Fruit fly (Drosophila melanogaster) whole organism, prepupa: ENCODE measurements around the gene CHES-1-like.

Source experiments
- Blimp-1 ChIP-seq: fragments of 200-800 bp; sonication (Bioruptor generic); optimal IDR thresholded peaks from 3 replicates; lab custom pipeline; 2017; ENCODE audit warnings: missing biosample characterization, missing genetic modification characterization, mild to moderate bottlenecking, moderate library complexity, missing genetic modification reagents
- CG10631 ChIP-seq: fragments of 200-800 bp; sonication (Bioruptor generic); optimal IDR thresholded peaks from 2 replicates; lab custom pipeline; 2016; ENCODE audit warnings: missing biosample characterization, missing genetic modification characterization
- CG10669 ChIP-seq: fragments of 200-800 bp; sonication (Bioruptor generic); optimal IDR thresholded peaks from 3 replicates; lab custom pipeline; 2018; ENCODE audit warnings: missing biosample characterization, mild to moderate bottlenecking, missing genetic modification characterization, moderate library complexity
- CG11294 ChIP-seq: fragments of 200-800 bp; sonication (Bioruptor generic); IDR thresholded peaks from 2 replicates; pipeline ENCODE4 v1.3.6; 2022; ENCODE audit warnings: missing biosample characterization, missing genetic modification characterization
- CG11902 ChIP-seq: fragments of 200-800 bp; sonication (Bioruptor generic); optimal IDR thresholded peaks from 3 replicates; lab custom pipeline; 2016; ENCODE audit warnings: missing biosample characterization, missing genetic modification characterization
- CG15336 ChIP-seq: fragments of 200-800 bp; sonication (Bioruptor generic); IDR thresholded peaks from 2 replicates; pipeline ENCODE4 v1.3.6; 2022; ENCODE audit warnings: missing biosample characterization, missing genetic modification characterization
- CG1621 ChIP-seq: fragments of 200-800 bp; sonication (Bioruptor generic); optimal IDR thresholded peaks from 3 replicates; lab custom pipeline; 2018; ENCODE audit warnings: missing biosample characterization, mild to moderate bottlenecking, missing genetic modification characterization
- CG3032 ChIP-seq: fragments of 200-800 bp; optimal IDR thresholded peaks from 2 replicates; lab custom pipeline; 2019; ENCODE audit warnings: missing biosample characterization, mild to moderate bottlenecking, missing genetic modification characterization, moderate library complexity
- CG31627 ChIP-seq: fragments of 200-800 bp; sonication (Bioruptor generic); optimal IDR thresholded peaks from 3 replicates; lab custom pipeline; 2016; ENCODE audit warnings: missing biosample characterization, missing genetic modification characterization
- CG32006 ChIP-seq: fragments of 200-800 bp; sonication (Bioruptor generic); optimal IDR thresholded peaks from 3 replicates; lab custom pipeline; 2017; ENCODE audit warnings: missing biosample characterization, mild to moderate bottlenecking, missing genetic modification characterization
- CG34406 ChIP-seq: fragments of 200-800 bp; sonication (Bioruptor generic); optimal IDR thresholded peaks from 3 replicates; lab custom pipeline; 2016; ENCODE audit warnings: missing biosample characterization, missing genetic modification characterization
- CG3919 ChIP-seq: fragments of 200-800 bp; sonication (Bioruptor generic); optimal IDR thresholded peaks from 3 replicates; lab custom pipeline; 2016; ENCODE audit warnings: missing biosample characterization, missing genetic modification characterization
- CG4318 ChIP-seq: fragments of 200-800 bp; sonication (Bioruptor generic); optimal IDR thresholded peaks from 3 replicates; lab custom pipeline; 2017; ENCODE audit warnings: missing biosample characterization, mild to moderate bottlenecking, missing genetic modification characterization
- CG6163 ChIP-seq: fragments of 200-800 bp; sonication (Bioruptor generic); IDR thresholded peaks from 3 replicates; pipeline ENCODE4 v1.3.6; 2022; ENCODE audit warnings: missing biosample characterization, missing genetic modification characterization
- CG6276 ChIP-seq: fragments of 200-800 bp; sonication (Bioruptor generic); optimal IDR thresholded peaks from 2 replicates; lab custom pipeline; 2017; ENCODE audit warnings: missing biosample characterization, mild to moderate bottlenecking, missing genetic modification characterization
- CG6792 ChIP-seq: fragments of 200-800 bp; sonication (Bioruptor generic); optimal IDR thresholded peaks from 3 replicates; lab custom pipeline; 2016; ENCODE audit warnings: missing biosample characterization, missing genetic modification characterization
- CG6808 ChIP-seq: fragments of 200-800 bp; sonication (Bioruptor generic); optimal IDR thresholded peaks from 3 replicates; lab custom pipeline; 2017; ENCODE audit warnings: missing biosample characterization, missing genetic modification characterization, mild to moderate bottlenecking, moderate library complexity, missing genetic modification reagents
- CG6854 ChIP-seq: fragments of 200-800 bp; sonication (Bioruptor generic); optimal IDR thresholded peaks from 2 replicates; lab custom pipeline; 2017; ENCODE audit warnings: missing biosample characterization, mild to moderate bottlenecking, missing genetic modification characterization
- CG7368 ChIP-seq: fragments of 200-800 bp; sonication (Bioruptor generic); optimal IDR thresholded peaks from 3 replicates; lab custom pipeline; 2016; ENCODE audit warnings: missing biosample characterization, missing genetic modification characterization
- CG8119 ChIP-seq: fragments of 200-800 bp; sonication (Bioruptor generic); IDR thresholded peaks from 3 replicates; pipeline ENCODE4 v1.3.6; 2022; ENCODE audit warnings: missing biosample characterization, missing genetic modification characterization
- CG9139 ChIP-seq: fragments of 200-800 bp; sonication (Bioruptor generic); optimal IDR thresholded peaks from 3 replicates; lab custom pipeline; 2017; ENCODE audit warnings: missing biosample characterization, mild to moderate bottlenecking, missing genetic modification characterization
- Eip93F ChIP-seq: fragments of 200-800 bp; sonication (Bioruptor generic); optimal IDR thresholded peaks from 2 replicates; lab custom pipeline; 2016; ENCODE audit warnings: missing biosample characterization, mild to moderate bottlenecking, missing genetic modification characterization
- Ets96B ChIP-seq: fragments of 200-800 bp; optimal IDR thresholded peaks from 2 replicates; lab custom pipeline; 2019; ENCODE audit warnings: missing biosample characterization, mild to moderate bottlenecking, missing genetic modification characterization, moderate library complexity
- Lpt ChIP-seq: fragments of 200-800 bp; sonication (Bioruptor generic); optimal IDR thresholded peaks from 3 replicates; lab custom pipeline; 2016; ENCODE audit warnings: missing biosample characterization, missing genetic modification characterization
- Met ChIP-seq: fragments of 200-800 bp; sonication (Bioruptor generic); optimal IDR thresholded peaks from 3 replicates; lab custom pipeline; 2016; ENCODE audit warnings: missing biosample characterization, missing genetic modification characterization
- OdsH ChIP-seq: fragments of 200-800 bp; sonication (Bioruptor generic); optimal IDR thresholded peaks from 3 replicates; lab custom pipeline; 2016; ENCODE audit warnings: missing biosample characterization, missing genetic modification characterization
- Sox102F ChIP-seq: fragments of 200-800 bp; sonication (Bioruptor generic); optimal IDR thresholded peaks from 2 replicates; lab custom pipeline; 2016; ENCODE audit warnings: missing biosample characterization, mild to moderate bottlenecking, missing genetic modification characterization
- Sox14 ChIP-seq: fragments of 200-800 bp; sonication (Bioruptor generic); optimal IDR thresholded peaks from 3 replicates; lab custom pipeline; 2016; ENCODE audit warnings: missing biosample characterization, missing genetic modification characterization
- Sox15 ChIP-seq: fragments of 200-800 bp; sonication (Bioruptor generic); optimal IDR thresholded peaks from 3 replicates; lab custom pipeline; 2016; ENCODE audit warnings: missing biosample characterization, missing genetic modification characterization
- achi ChIP-seq: fragments of 200-800 bp; sonication (Bioruptor generic); optimal IDR thresholded peaks from 3 replicates; lab custom pipeline; 2016; ENCODE audit warnings: missing biosample characterization, missing genetic modification characterization
- acj6 ChIP-seq: fragments of 200-800 bp; sonication (Bioruptor generic); optimal IDR thresholded peaks from 3 replicates; lab custom pipeline; 2016; ENCODE audit warnings: missing biosample characterization, missing genetic modification characterization
- cyc ChIP-seq: fragments of 200-800 bp; sonication (Bioruptor generic); optimal IDR thresholded peaks from 3 replicates; lab custom pipeline; 2016; ENCODE audit warnings: missing biosample characterization, missing genetic modification characterization
- dac ChIP-seq: fragments of 200-800 bp; sonication (Bioruptor generic); optimal IDR thresholded peaks from 2 replicates; lab custom pipeline; 2017; ENCODE audit warnings: missing biosample characterization, mild to moderate bottlenecking, missing genetic modification characterization
- dsx ChIP-seq: fragments of 200-800 bp; optimal IDR thresholded peaks from 3 replicates; lab custom pipeline; 2019; ENCODE audit warnings: missing biosample characterization, mild to moderate bottlenecking, missing genetic modification characterization, moderate library complexity; ENCODE audit not compliant: poor library complexity, severe bottlenecking
- eg ChIP-seq: fragments of 200-800 bp; sonication (Bioruptor generic); IDR thresholded peaks from 3 replicates; pipeline ENCODE4 v1.3.6; 2022; ENCODE audit warnings: missing biosample characterization, missing genetic modification characterization
- esn ChIP-seq: fragments of 200-800 bp; sonication (Bioruptor generic); optimal IDR thresholded peaks from 2 replicates; lab custom pipeline; 2016; ENCODE audit warnings: missing biosample characterization, mild to moderate bottlenecking, missing genetic modification characterization, moderate library complexity
- fd59A ChIP-seq: fragments of 200-800 bp; sonication (Bioruptor generic); optimal IDR thresholded peaks from 2 replicates; lab custom pipeline; 2017; ENCODE audit warnings: missing biosample characterization, mild to moderate bottlenecking, missing genetic modification characterization, missing genetic modification reagents
- fd85E ChIP-seq: fragments of 200-800 bp; sonication (Bioruptor generic); optimal IDR thresholded peaks from 3 replicates; lab custom pipeline; 2016; ENCODE audit warnings: missing biosample characterization, missing genetic modification characterization
- fkh ChIP-seq: fragments of 200-800 bp; sonication (Bioruptor generic); optimal IDR thresholded peaks from 3 replicates; lab custom pipeline; 2017; ENCODE audit warnings: missing biosample characterization, mild to moderate bottlenecking, missing genetic modification characterization, moderate library complexity
- lz ChIP-seq: fragments of 200-800 bp; sonication (Bioruptor generic); optimal IDR thresholded peaks from 3 replicates; lab custom pipeline; 2016; ENCODE audit warnings: missing biosample characterization, missing genetic modification characterization
- net ChIP-seq: fragments of 200-800 bp; sonication (Bioruptor generic); optimal IDR thresholded peaks from 3 replicates; lab custom pipeline; 2016; ENCODE audit warnings: missing biosample characterization, missing genetic modification characterization
- salr ChIP-seq, 2 experiments: fragments of 200-800 bp; sonication (Bioruptor generic); optimal IDR thresholded peaks; 3 replicates each; lab custom pipeline; 2016 to 2018; ENCODE audit warnings: missing biosample characterization in 2 of 2, missing genetic modification characterization in 2 of 2, mild to moderate bottlenecking in 1 of 2
- spab ChIP-seq: fragments of 200-800 bp; sonication (Bioruptor generic); optimal IDR thresholded peaks from 2 replicates; lab custom pipeline; 2017; ENCODE audit warnings: missing biosample characterization, mild to moderate bottlenecking, missing genetic modification characterization, missing genetic modification reagents
- ss ChIP-seq, 2 experiments: fragments of 200-800 bp; sonication (Bioruptor generic); optimal IDR thresholded peaks; 2 replicates in 1 of 2; 3 replicates in 1 of 2; lab custom pipeline; 2017 to 2018; ENCODE audit warnings: mild to moderate bottlenecking in 2 of 2, missing biosample characterization in 2 of 2, missing genetic modification characterization in 2 of 2, moderate library complexity in 1 of 2
- svp ChIP-seq: fragments of 200-800 bp; sonication (Bioruptor generic); peaks from one replicate; lab custom pipeline; 2016; ENCODE audit warnings: missing biosample characterization, missing genetic modification characterization
- topi ChIP-seq: fragments of 200-800 bp; sonication (Bioruptor generic); optimal IDR thresholded peaks from 3 replicates; lab custom pipeline; 2016; ENCODE audit warnings: missing biosample characterization, missing genetic modification characterization
- vri ChIP-seq: fragments of 200-800 bp; sonication (Bioruptor generic); optimal IDR thresholded peaks from 3 replicates; lab custom pipeline; 2016; ENCODE audit warnings: missing biosample characterization, mild to moderate bottlenecking, missing genetic modification characterization

Gene CHES-1-like

dm6 chrX:7692740-7693064 lies 16.5 kb downstream of the CHES-1-like start (continued):
- TF ChIP-seq dac (GFP tag; lab: Kevin White, UChicago) (peak; percentile 41), Lpt (GFP tag; lab: Kevin White, UChicago) (peak; percentile 27), CG34406 (GFP tag; lab: Kevin White, UChicago) (peak; percentile 33), lz (GFP tag; lab: Kevin White, UChicago) (peak; percentile 81), CG6808 (GFP tag; lab: Kevin White, UChicago) (no peak), eg (GFP tag; lab: Robert Waterston, UW) (peak; percentile 87), fkh (no peak)

- TF ChIP-seq CG6276 (GFP tag; lab: Kevin White, UChicago), result peak; percentile 95
- TF ChIP-seq CG31627 (GFP tag; lab: Kevin White, UChicago), result peak; percentile 82
- TF ChIP-seq vri (GFP tag; lab: Kevin White, UChicago), result peak; percentile 89
- peak; percentile 93 for TF ChIP-seq CG9139 (GFP tag; lab: Kevin White, UChicago)
- peak; percentile 90 for TF ChIP-seq CG6792 (GFP tag; lab: Kevin White, UChicago)
- TF ChIP-seq lz (GFP tag; lab: Kevin White, UChicago), result peak; percentile 86
- TF ChIP-seq Eip93F (GFP tag; lab: Kevin White, UChicago), result peak; percentile 58
- peak; percentile 92 for TF ChIP-seq esn (GFP tag; lab: Kevin White, UChicago)
- TF ChIP-seq Sox15 (GFP tag; lab: Kevin White, UChicago), result peak; percentile 70
- TF ChIP-seq fd59A (GFP tag; lab: Kevin White, UChicago), result peak; percentile 61
- peak; percentile 62 to 82 for TF ChIP-seq salr (GFP tag; optimal IDR thresholded peaks at IDR 0.05; lab: Kevin White, UChicago)
- TF ChIP-seq CG3032 (tag; lab: Kevin White, UChicago), result peak; percentile 85
- peak; percentile 65 for TF ChIP-seq CG7368 (GFP tag; lab: Kevin White, UChicago)
- peak; percentile 83 for TF ChIP-seq Lpt (GFP tag; lab: Kevin White, UChicago)
- TF ChIP-seq fd85E (GFP tag; lab: Kevin White, UChicago), result no peak
- peak; percentile 86 for TF ChIP-seq spab (GFP tag; lab: Kevin White, UChicago)
- peak; percentile 89 for TF ChIP-seq CG8119
- peak; percentile 84 for TF ChIP-seq OdsH (GFP tag; lab: Kevin White, UChicago)
- TF ChIP-seq CG1621 (tag; lab: Kevin White, UChicago), result peak; percentile 78
- peak; percentile 76 for TF ChIP-seq CG4318 (GFP tag; lab: Kevin White, UChicago)
- peak; percentile 96 for TF ChIP-seq svp (GFP tag; lab: Kevin White, UChicago)
- TF ChIP-seq dsx (GFP tag; lab: Kevin White, UChicago), result peak; percentile 90
- peak; percentile 88 for TF ChIP-seq CG15336
- TF ChIP-seq ss (GFP tag; optimal IDR thresholded peaks at IDR 0.05; lab: Kevin White, UChicago), result peak; percentile 94
- peak; percentile 85 for TF ChIP-seq net (GFP tag; lab: Kevin White, UChicago)
- TF ChIP-seq cyc (GFP tag; lab: Kevin White, UChicago), result peak; percentile 80
- peak; percentile 89 for TF ChIP-seq topi (GFP tag; lab: Kevin White, UChicago)
- TF ChIP-seq CG11902 (GFP tag; lab: Kevin White, UChicago), result peak; percentile 71
- TF ChIP-seq Sox102F (GFP tag; lab: Kevin White, UChicago), result peak; percentile 87
- peak; percentile 77 for TF ChIP-seq CG10631 (GFP tag; lab: Kevin White, UChicago)
- TF ChIP-seq CG32006, result peak; percentile 90
- peak; percentile 34 for TF ChIP-seq CG6854 (GFP tag; lab: Kevin White, UChicago)
- peak; percentile 86; the same call in 2 of the 3 replicates for TF ChIP-seq eg (GFP tag; lab: Robert Waterston, UW)
- TF ChIP-seq achi (GFP tag; lab: Kevin White, UChicago), result peak; percentile 81
- TF ChIP-seq Met (GFP tag; lab: Kevin White, UChicago), result peak; percentile 93
- peak; percentile 87 for TF ChIP-seq Ets96B
- peak; percentile 78; the same call in 2 of the 3 replicates for TF ChIP-seq CG6163 (GFP tag; lab: Robert Waterston, UW)
- peak; percentile 77 for TF ChIP-seq Sox14
- TF ChIP-seq acj6 (GFP tag; lab: Kevin White, UChicago), result peak; percentile 79
- peak; percentile 1 for TF ChIP-seq fkh
- TF ChIP-seq CG34406 (GFP tag; lab: Kevin White, UChicago), result peak; percentile 85
- TF ChIP-seq Blimp-1 (GFP tag; lab: Kevin White, UChicago), result peak; percentile 70
- peak; percentile 26; the same call in 1 of the 2 replicates for TF ChIP-seq CG11294 (GFP tag; lab: Robert Waterston, UW)
- peak; percentile 81 for TF ChIP-seq CG3919
- peak; percentile 86 for TF ChIP-seq CG10669 (GFP tag; lab: Kevin White, UChicago)
These were observed 17.0 kb downstream of the CHES-1-like start for dm6 chrX:7691947-7692739.
